Worm (Caenorhabditis elegans) whole organism, L4/young adult: ENCODE results near the gene T10H10.2.

ENCODE experiments used
- W03F9.2 ChIP-seq: fragments of 150-350 bp; optimal IDR thresholded peaks from 2 replicates; lab custom pipeline; 2014; ENCODE audit warnings: missing biosample characterization, missing genetic modification characterization
- him-1 ChIP-seq: sonication (generic microtip); optimal IDR thresholded peaks from 2 replicates; lab custom pipeline; 2016; ENCODE audit warnings: missing genotype, missing genetic modification reagents, missing genetic modification characterization, missing compliant biosample characterization

- TF ChIP-seq him-1 (tag; lab: Kevin White, UChicago) (no peak), W03F9.2 (tag; lab: Kevin White, UChicago) (no peak)
These were observed 40.8 kb downstream of the T10H10.2 start, which contains the start of gene T01B6.1 for ce11 chrX:2335384-2335783.
